Worm (Caenorhabditis elegans): Measurements from ENCODE around the gene qdpr-1.

Gene qdpr-1

DNA sequence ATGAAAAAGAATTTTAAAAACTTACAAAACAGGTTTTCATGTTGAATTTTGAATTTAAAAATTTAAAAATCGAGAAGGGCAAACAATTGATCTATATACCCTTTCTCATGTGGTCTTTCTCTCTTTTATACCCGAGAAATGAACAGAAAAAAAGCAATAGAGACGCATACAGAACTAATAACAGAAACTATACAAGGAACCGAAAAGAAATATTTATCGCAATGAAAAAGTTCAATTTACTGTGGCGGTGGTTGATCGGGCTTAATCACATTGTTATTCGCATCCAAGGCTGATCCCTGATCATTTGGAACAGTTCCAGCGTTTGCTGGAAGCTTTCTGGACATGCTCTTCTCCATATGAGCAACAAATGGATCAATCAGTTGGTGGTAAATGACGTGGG lies 15.5 kb upstream of the qdpr-1 start, which contains the start of gene T03F6.10:
TSS of gene T03F6.10 (minus strand) at position 101 of the 400 bp plus-strand sequence.
- TF ChIP-seq nhr-23 (tag; optimal IDR thresholded peaks at IDR 0.05) (no peak), skn-1 (tag; optimal IDR thresholded peaks at IDR 0.05) (no peak), nhr-11 (tag; optimal IDR thresholded peaks at IDR 0.05) (no peak), ztf-4 (tag; optimal IDR thresholded peaks at IDR 0.05) (no peak), sma-9 (GFP tag; optimal IDR thresholded peaks at IDR 0.05) (no peak), sma-9 (tag; optimal IDR thresholded peaks at IDR 0.05) (no peak), fos-1 (tag; optimal IDR thresholded peaks at IDR 0.05) (no peak), R02D3.7 (tag; optimal IDR thresholded peaks at IDR 0.05) (no peak), ztf-1 (GFP tag; conservative IDR thresholded peaks at IDR 0.05) (no peak), ZK546.5 (tag; optimal IDR thresholded peaks at IDR 0.05) (no peak), mab-5 (tag; optimal IDR thresholded peaks at IDR 0.05) (no peak), peb-1 (tag; optimal IDR thresholded peaks at IDR 0.05) (no peak), lin-39 (tag; optimal IDR thresholded peaks at IDR 0.05) (no peak), snpc-4 (tag; optimal IDR thresholded peaks at IDR 0.05) (no peak), nhr-12 (tag; optimal IDR thresholded peaks at IDR 0.05) (no peak)

DNA sequence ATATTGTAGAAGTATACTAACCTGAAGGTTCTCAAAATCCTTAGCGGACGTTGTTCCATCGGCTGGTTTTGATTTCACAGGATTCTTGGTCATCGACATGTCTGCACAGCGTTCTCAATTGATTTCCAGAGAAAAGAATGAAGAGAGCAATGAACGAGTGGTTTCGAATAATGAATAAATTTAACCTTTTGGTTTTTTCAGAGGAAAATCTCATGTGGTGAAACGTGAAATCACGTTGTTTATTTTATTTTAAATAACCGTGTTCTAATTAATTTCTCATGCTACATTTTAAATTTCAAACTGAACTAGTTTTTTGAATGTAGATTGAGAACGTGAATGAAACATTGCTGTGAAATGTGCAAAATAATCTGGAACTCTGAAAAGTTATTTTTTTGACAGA lies 13.5 kb upstream of the qdpr-1 start, which contains the start of gene T03F6.6:
TSS of gene T03F6.6 (minus strand) at position 101 of the 400 bp plus-strand sequence.
- no peak for TF ChIP-seq sem-4 (tag; optimal IDR thresholded peaks at IDR 0.05)
- no peak for TF ChIP-seq F13H6.1 (tag; optimal IDR thresholded peaks at IDR 0.05)
- no peak for TF ChIP-seq nhr-12 (tag; optimal IDR thresholded peaks at IDR 0.05)
- no peak for TF ChIP-seq nhr-237 (tag; optimal IDR thresholded peaks at IDR 0.05)
- TF ChIP-seq ceh-82 (tag; optimal IDR thresholded peaks at IDR 0.05) = no peak
- no peak for TF ChIP-seq fos-1 (tag; optimal IDR thresholded peaks at IDR 0.05)
- no peak for TF ChIP-seq skn-1 (tag; optimal IDR thresholded peaks at IDR 0.05)
- TF ChIP-seq nhr-11 (tag; optimal IDR thresholded peaks at IDR 0.05) = no peak
- no peak for TF ChIP-seq lin-13 (GFP tag; optimal IDR thresholded peaks at IDR 0.05)
- no peak for TF ChIP-seq unc-62 (GFP tag; optimal IDR thresholded peaks at IDR 0.05)
- TF ChIP-seq R02D3.7 (tag; optimal IDR thresholded peaks at IDR 0.05) = no peak
- TF ChIP-seq lin-11 (tag; optimal IDR thresholded peaks at IDR 0.05) = no peak
- no peak for TF ChIP-seq C34F6.9 (tag; optimal IDR thresholded peaks at IDR 0.05)
- no peak for TF ChIP-seq aly-2 (tag; optimal IDR thresholded peaks at IDR 0.05)
- TF ChIP-seq sma-3 (GFP tag; optimal IDR thresholded peaks at IDR 0.05) = no peak

DNA sequence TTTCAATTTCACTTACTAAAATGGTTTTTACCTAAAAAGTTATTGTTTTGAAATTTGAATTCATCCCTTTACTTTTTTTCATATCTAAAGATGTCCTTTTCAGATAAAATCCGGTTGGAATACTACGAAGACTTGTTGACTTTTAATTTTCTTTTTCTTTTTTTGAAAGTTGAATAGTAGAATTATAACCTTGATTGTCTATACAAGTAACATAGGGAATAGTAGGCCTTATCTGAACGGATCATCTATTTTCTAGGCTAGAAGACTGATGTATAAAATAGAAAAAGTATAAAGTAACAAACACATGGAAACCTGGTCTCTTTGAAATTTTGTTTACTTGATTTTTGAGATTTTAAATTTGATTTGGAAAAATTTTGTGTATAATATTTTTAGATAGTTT lies 12.8 kb upstream of the qdpr-1 start:
- TF ChIP-seq nhr-25 (tag; optimal IDR thresholded peaks at IDR 0.05) = peak; percentile 50
- TF ChIP-seq lin-11 (tag; optimal IDR thresholded peaks at IDR 0.05) = no peak
- TF ChIP-seq blmp-1 (tag; optimal IDR thresholded peaks at IDR 0.05; ENCODE audit: insufficient read depth) = peak; percentile 19
- no peak for TF ChIP-seq lin-13 (GFP tag; optimal IDR thresholded peaks at IDR 0.05)

DNA sequence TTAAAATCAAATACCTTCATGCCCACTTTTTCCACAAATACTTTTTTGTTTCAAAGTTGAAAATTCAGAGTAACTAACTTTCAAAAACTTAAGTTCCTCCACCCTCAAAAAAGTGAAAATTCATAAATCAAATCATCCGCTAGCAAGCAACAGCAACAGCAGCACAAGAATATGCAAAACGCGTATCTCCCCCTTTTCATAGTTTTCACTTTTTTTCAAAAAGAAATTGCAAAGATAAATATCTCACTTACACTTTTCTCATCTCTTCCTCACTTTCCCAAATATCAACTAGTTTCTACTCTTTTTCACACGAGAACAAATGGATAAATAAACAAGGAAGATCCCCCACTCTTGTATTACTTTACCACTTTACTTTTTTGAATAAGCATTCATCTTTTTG lies 12.0 kb upstream of the qdpr-1 start:
- TF ChIP-seq nhr-21 (tag; optimal IDR thresholded peaks at IDR 0.05) (no peak), blmp-1 (tag; optimal IDR thresholded peaks at IDR 0.05; ENCODE audit: insufficient read depth) (peak; percentile 71), unc-39 (tag; optimal IDR thresholded peaks at IDR 0.05) (no peak), ztf-4 (tag; optimal IDR thresholded peaks at IDR 0.05) (no peak), nhr-11 (tag; optimal IDR thresholded peaks at IDR 0.05) (no peak), nhr-25 (tag; optimal IDR thresholded peaks at IDR 0.05) (no peak), alr-1 (tag; optimal IDR thresholded peaks at IDR 0.05) (no peak), sem-4 (tag; optimal IDR thresholded peaks at IDR 0.05) (no peak), snpc-4 (tag; optimal IDR thresholded peaks at IDR 0.05) (no peak), unc-55 (GFP tag; optimal IDR thresholded peaks at IDR 0.05) (peak; percentile 71)

DNA sequence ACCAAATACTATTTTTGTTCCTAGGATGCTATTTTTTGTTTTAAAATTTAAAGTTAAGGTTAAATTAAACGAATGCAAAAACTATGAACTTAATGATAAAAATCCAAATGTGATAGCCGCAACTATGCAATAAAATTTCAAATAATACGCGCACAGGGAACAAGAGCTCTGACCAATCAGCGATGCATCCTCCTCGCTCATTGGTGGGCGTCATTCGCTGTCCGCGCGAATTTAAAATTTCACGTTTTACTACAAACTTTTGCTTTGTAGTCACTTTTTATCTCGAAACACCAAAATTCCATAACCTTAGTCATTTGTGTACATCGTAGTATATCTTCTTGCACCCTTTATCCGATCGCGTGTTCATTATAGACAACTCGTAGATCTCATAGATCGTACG lies 10.6 kb upstream of the qdpr-1 start:
- TF ChIP-seq ZK546.5 (tag; optimal IDR thresholded peaks at IDR 0.05) (no peak), C34F6.9 (tag; optimal IDR thresholded peaks at IDR 0.05) (no peak), skn-1 (tag; optimal IDR thresholded peaks at IDR 0.05) (no peak), peb-1 (tag; optimal IDR thresholded peaks at IDR 0.05) (no peak), nhr-23 (tag; optimal IDR thresholded peaks at IDR 0.05) (no peak), mbf-1 (tag; optimal IDR thresholded peaks at IDR 0.05) (no peak)

DNA sequence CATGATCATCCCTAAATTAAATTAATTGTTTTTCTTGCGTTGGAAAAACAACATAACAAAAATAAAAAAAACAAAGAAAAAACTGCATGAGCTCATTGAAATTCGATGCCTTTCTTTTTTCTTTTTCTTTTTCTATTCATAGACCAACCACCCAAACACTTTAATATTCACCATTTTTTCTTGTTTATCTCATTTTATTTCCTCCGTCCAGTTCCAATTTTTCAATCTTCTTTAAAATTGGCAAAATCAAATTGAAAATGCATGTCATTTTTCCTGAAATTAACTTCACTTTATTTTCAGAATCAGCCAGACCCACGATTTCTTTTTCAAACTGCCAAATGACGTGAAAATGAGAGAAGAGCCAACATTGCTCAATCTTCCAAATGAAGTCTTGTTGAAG lies 7.9 kb upstream of the qdpr-1 start, which contains the start of gene T03F6.4:
TSS of gene T03F6.4 (plus strand) at position 301 of the 400 bp plus-strand sequence.
- TF ChIP-seq crh-2 (tag; optimal IDR thresholded peaks at IDR 0.05) = no peak
- TF ChIP-seq unc-55 (GFP tag; optimal IDR thresholded peaks at IDR 0.05) = peak; percentile 32
- no peak for TF ChIP-seq Y55F3AM.14 (GFP tag; optimal IDR thresholded peaks at IDR 0.05)
